Worm (Caenorhabditis elegans): ENCODE results near the gene eif-3.L.
"Not testable (repeated sequence)": the region's sequence is repeated elsewhere in the genome, so short reads cannot be mapped to it uniquely, and the experiment has no call there.

Gene eif-3.L

DNA sequence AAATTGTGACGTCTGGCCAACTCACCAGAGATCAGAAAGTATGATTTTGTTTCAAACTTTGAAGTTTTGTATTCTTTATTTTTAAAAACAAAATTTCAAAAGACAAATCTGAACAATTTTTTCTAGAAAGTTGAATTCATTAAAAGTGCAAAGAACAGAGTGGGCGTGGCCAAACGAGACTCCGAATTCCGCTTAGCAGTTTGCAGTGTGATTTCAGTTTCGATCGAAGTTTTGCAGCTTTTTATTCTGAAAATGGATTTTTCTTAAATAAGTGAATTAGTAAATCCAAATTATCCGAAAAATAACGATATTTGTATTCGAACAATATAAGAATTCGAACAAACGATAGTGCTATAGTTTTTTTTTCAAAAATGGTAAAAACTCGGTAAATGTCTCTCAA is 11.2 kb upstream of the eif-3.L start:
- TF ChIP-seq blmp-1 (tag; optimal IDR thresholded peaks at IDR 0.05) (no peak), nhr-12 (tag; optimal IDR thresholded peaks at IDR 0.05) (no peak), snpc-4 (tag; optimal IDR thresholded peaks at IDR 0.05) (no peak), pha-4 (tag; optimal IDR thresholded peaks at IDR 0.05) (no peak), hlh-1 (tag; optimal IDR thresholded peaks at IDR 0.05) (no peak), nhr-28 (tag; optimal IDR thresholded peaks at IDR 0.05) (no peak), ceh-43 (GFP tag; optimal IDR thresholded peaks at IDR 0.05) (no peak), flh-1 (GFP tag; optimal IDR thresholded peaks at IDR 0.05) (no peak), unc-62 (GFP tag; optimal IDR thresholded peaks at IDR 0.05) (no peak), mep-1 (tag; optimal IDR thresholded peaks at IDR 0.05) (no peak), ces-1 (GFP tag; optimal IDR thresholded peaks at IDR 0.05) (no peak), lin-32 (GFP tag; optimal IDR thresholded peaks at IDR 0.05) (no peak), elt-1 (tag; optimal IDR thresholded peaks at IDR 0.05; ENCODE audit: borderline replicate concordance, insufficient read depth) (no peak), ham-2 (GFP tag; optimal IDR thresholded peaks at IDR 0.05) (no peak), lsy-2 (tag; optimal IDR thresholded peaks at IDR 0.05) (no peak), sem-2 (GFP tag; optimal IDR thresholded peaks at IDR 0.05) (no peak), tbx-8 (GFP tag; optimal IDR thresholded peaks at IDR 0.05) (no peak), unc-39 (tag; optimal IDR thresholded peaks at IDR 0.05) (no peak), drap-1 (GFP tag; optimal IDR thresholded peaks at IDR 0.05) (no peak), mab-5 (tag; optimal IDR thresholded peaks at IDR 0.05) (no peak)

DNA sequence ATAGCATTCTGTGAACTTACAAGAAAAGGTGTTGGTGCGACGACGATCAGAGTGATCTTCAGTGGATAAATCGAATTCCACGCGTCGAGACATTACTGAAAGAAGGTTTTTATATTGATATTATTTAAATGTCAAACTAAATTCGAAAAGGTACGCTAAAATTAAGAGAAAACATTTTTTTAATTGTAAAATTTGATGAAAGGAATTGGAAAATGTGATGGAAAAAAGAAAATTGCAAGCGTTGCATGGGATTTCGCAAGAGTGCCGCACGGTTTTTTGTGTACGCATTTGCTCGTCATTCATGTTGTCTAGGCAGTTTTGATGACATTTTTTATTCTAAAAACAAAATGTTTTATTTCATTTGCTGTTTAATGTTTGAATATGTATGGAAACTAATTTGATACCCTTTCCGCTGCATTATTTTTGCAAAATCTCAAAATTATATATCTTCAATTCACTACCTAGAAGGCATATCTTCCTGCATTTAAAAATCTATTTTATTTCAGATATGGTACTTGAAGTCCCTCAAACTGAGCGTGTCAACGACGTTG is 8.6 kb upstream of the eif-3.L start, which contains the start of the genes F59E12.6 and npl-4.1:
Gene F59E12.6, minus strand, starts transcription at position 101 of the 551 bp plus-strand sequence.
Gene npl-4.1, plus strand, starts transcription at position 501 of the 551 bp plus-strand sequence.
- TF ChIP-seq mab-5, lsy-2, hlh-1 (tag; optimal IDR thresholded peaks at IDR 0.05): not testable (repeated sequence)

DNA sequence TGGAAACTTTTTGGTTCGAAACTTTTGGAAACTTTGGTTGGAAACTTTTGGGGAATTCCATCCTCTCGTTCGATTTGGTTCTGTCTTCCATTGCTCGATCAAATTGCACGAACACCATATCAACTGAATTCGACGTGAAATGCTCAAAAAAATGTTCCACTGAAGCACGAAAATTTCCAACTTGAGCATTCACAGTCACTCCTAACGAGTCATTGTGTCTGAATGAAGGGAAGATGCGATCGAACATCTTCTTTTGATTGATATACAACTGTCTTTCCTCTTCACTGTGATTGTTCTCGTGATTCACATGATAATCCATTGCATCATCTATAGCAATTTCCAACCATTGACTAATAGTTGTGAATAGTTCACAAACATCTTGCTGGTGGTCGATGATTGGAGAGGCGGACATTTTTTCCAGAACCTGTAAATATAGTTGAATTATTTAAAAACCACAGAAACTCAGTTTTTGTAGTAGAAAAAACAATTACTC is 6.1 kb upstream of the eif-3.L start, which contains the start of gene F59E12.15:
Gene F59E12.15, minus strand, starts transcription at position 51 of the 493 bp plus-strand sequence.
- TF ChIP-seq elt-1 (tag; optimal IDR thresholded peaks at IDR 0.05; ENCODE audit: borderline replicate concordance, insufficient read depth) (no peak), ces-1 (GFP tag; optimal IDR thresholded peaks at IDR 0.05) (no peak), bed-3 (GFP tag; optimal IDR thresholded peaks at IDR 0.05) (no peak), nhr-76 (tag; optimal IDR thresholded peaks at IDR 0.05) (no peak), mep-1 (tag; optimal IDR thresholded peaks at IDR 0.05) (no peak), hlh-1 (tag; optimal IDR thresholded peaks at IDR 0.05) (no peak), pha-4 (tag; optimal IDR thresholded peaks at IDR 0.05) (no peak), nhr-28 (tag; optimal IDR thresholded peaks at IDR 0.05) (no peak), mab-5 (tag; optimal IDR thresholded peaks at IDR 0.05) (no peak), unc-39 (tag; optimal IDR thresholded peaks at IDR 0.05) (no peak)

DNA sequence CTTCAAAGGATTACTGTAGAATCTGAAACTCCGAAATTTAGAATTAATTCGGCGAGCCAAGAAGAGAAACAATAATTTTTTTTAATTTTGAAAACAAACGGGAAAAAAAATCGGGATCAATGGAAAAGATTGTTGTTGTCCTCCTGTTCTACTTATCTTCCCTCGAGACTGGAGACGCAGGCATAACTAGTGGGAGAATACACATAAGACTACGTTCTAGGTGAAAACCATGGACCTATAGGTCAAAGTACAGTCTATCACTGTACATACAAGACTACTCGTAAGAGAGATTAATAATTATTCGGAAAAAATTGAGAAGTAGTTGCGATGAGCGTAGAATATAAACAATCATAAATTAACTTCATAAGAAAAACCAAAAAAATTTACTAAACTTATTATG is 3.0 kb downstream of the eif-3.L start, which contains the start of gene dhs-6:
Gene dhs-6, minus strand, starts transcription at position 22 of the 400 bp plus-strand sequence.
- TF ChIP-seq ceh-39 (tag; optimal IDR thresholded peaks at IDR 0.05) (no peak), elt-1 (tag; optimal IDR thresholded peaks at IDR 0.05; ENCODE audit: borderline replicate concordance, insufficient read depth) (no peak), mab-5 (tag; optimal IDR thresholded peaks at IDR 0.05) (no peak), tbx-8 (GFP tag; optimal IDR thresholded peaks at IDR 0.05) (no peak), blmp-1 (tag; optimal IDR thresholded peaks at IDR 0.05) (no peak), snpc-4 (tag; optimal IDR thresholded peaks at IDR 0.05) (no peak), hlh-1 (tag; optimal IDR thresholded peaks at IDR 0.05) (no peak), M03D4.4 (tag; optimal IDR thresholded peaks at IDR 0.05) (no peak), lsy-2 (tag; optimal IDR thresholded peaks at IDR 0.05) (no peak)

- TF ChIP-seq pha-4 (tag; optimal IDR thresholded peaks at IDR 0.05) (no peak), zip-8 (tag; optimal IDR thresholded peaks at IDR 0.05) (no peak), hlh-1 (tag; optimal IDR thresholded peaks at IDR 0.05) (no peak), unc-62 (GFP tag; optimal IDR thresholded peaks at IDR 0.05) (no peak), unc-120 (tag; optimal IDR thresholded peaks at IDR 0.05; ENCODE audit: poor library complexity, severe bottlenecking) (no peak), elt-1 (tag; optimal IDR thresholded peaks at IDR 0.05; ENCODE audit: borderline replicate concordance, insufficient read depth) (no peak), cnd-1 (tag; optimal IDR thresholded peaks at IDR 0.05) (no peak), ces-1 (GFP tag; optimal IDR thresholded peaks at IDR 0.05) (no peak), flh-1 (GFP tag; optimal IDR thresholded peaks at IDR 0.05) (no peak), lin-32 (GFP tag; optimal IDR thresholded peaks at IDR 0.05) (no peak), blmp-1 (tag; optimal IDR thresholded peaks at IDR 0.05) (no peak), unc-39 (tag; optimal IDR thresholded peaks at IDR 0.05) (no peak), nhr-12 (tag; optimal IDR thresholded peaks at IDR 0.05) (no peak), ceh-39 (tag; optimal IDR thresholded peaks at IDR 0.05) (no peak), drap-1 (GFP tag; optimal IDR thresholded peaks at IDR 0.05) (no peak), tbx-8 (GFP tag; optimal IDR thresholded peaks at IDR 0.05) (no peak), ceh-43 (GFP tag; optimal IDR thresholded peaks at IDR 0.05) (no peak), sptf-1 (tag; optimal IDR thresholded peaks at IDR 0.05) (no peak)
Measured at ce11 chrII:5607756-5608155, 14.5 kb downstream of the eif-3.L start, which contains the start of gene C17G10.7. Gene C17G10.7 (minus strand): TSS chrII:5607856.
